Worm (Caenorhabditis elegans): ENCODE measurements around the gene T14G8.6.

The T14G8.6 gene

ce11 chrX:12873688-12874364 is 11.2 kb upstream of the T14G8.6 start (continued):
- no peak for TF ChIP-seq lin-15B (tag; optimal IDR thresholded peaks at IDR 0.05)
- no peak for TF ChIP-seq jun-1 (tag; optimal IDR thresholded peaks at IDR 0.05)
- no peak for TF ChIP-seq C16A3.4 (tag; optimal IDR thresholded peaks at IDR 0.05)
- no peak for TF ChIP-seq tlp-1 (tag; optimal IDR thresholded peaks at IDR 0.05)
- no peak for TF ChIP-seq nhr-90 (tag; optimal IDR thresholded peaks at IDR 0.05; ENCODE audit: poor library complexity)
- TF ChIP-seq rnt-1 (tag; optimal IDR thresholded peaks at IDR 0.05) = peak; percentile 87
- TF ChIP-seq alr-1 (tag; optimal IDR thresholded peaks at IDR 0.05; ENCODE audit: borderline replicate concordance) = no peak
- TF ChIP-seq nhr-20 (tag; optimal IDR thresholded peaks at IDR 0.05) = peak; percentile 58
- no peak for TF ChIP-seq ztf-11 (tag; optimal IDR thresholded peaks at IDR 0.05)
- TF ChIP-seq efl-3 (GFP tag; optimal IDR thresholded peaks at IDR 0.05) = no peak
- TF ChIP-seq fkh-4 (tag; optimal IDR thresholded peaks at IDR 0.05; ENCODE audit: borderline replicate concordance) = no peak
- TF ChIP-seq nhr-28 (tag; optimal IDR thresholded peaks at IDR 0.05) = no peak
- peak in 1 of 2 experiments; percentile 2 for TF ChIP-seq efl-1 (optimal IDR thresholded peaks at IDR 0.05)
- no peak for TF ChIP-seq efl-1 (GFP tag; optimal IDR thresholded peaks at IDR 0.05 in 1 of 2)
- peak; percentile 46 for TF ChIP-seq nhr-11 (tag; optimal IDR thresholded peaks at IDR 0.05)
- peak; percentile 28 for TF ChIP-seq nhr-47 (tag; optimal IDR thresholded peaks at IDR 0.05)
- no peak for TF ChIP-seq fos-1 (tag; optimal IDR thresholded peaks at IDR 0.05)
- TF ChIP-seq unc-86 (tag; optimal IDR thresholded peaks at IDR 0.05) = no peak
- TF ChIP-seq unc-130 (tag; optimal IDR thresholded peaks at IDR 0.05) = no peak
- TF ChIP-seq lin-39 (tag; optimal IDR thresholded peaks at IDR 0.05) = peak; percentile 44
- no peak for TF ChIP-seq zip-4 (GFP tag; optimal IDR thresholded peaks at IDR 0.05)
- no peak for TF ChIP-seq unc-30 (tag; optimal IDR thresholded peaks at IDR 0.05)
- peak; percentile 61 for TF ChIP-seq ztf-4 (tag; optimal IDR thresholded peaks at IDR 0.05)
- TF ChIP-seq ceh-82 (tag; optimal IDR thresholded peaks at IDR 0.05) = peak in 1 of 3 experiments; percentile 22
- TF ChIP-seq ceh-8 (GFP tag; optimal IDR thresholded peaks at IDR 0.05) = no peak
- peak; percentile 76 for TF ChIP-seq nhr-19 (GFP tag; conservative IDR thresholded peaks at IDR 0.05)
- no peak for TF ChIP-seq dpl-1 (GFP tag; optimal IDR thresholded peaks at IDR 0.05)
- TF ChIP-seq zag-1 (tag; optimal IDR thresholded peaks at IDR 0.05) = no peak
- no peak for TF ChIP-seq mdl-1 (tag; optimal IDR thresholded peaks at IDR 0.05)
- no peak for TF ChIP-seq blmp-1 (tag; optimal IDR thresholded peaks at IDR 0.05)
- no peak for TF ChIP-seq grh-1 (GFP tag; IDR thresholded peaks at IDR 0.05)
- TF ChIP-seq dsc-1 (tag; optimal IDR thresholded peaks at IDR 0.05) = peak; percentile 12

ce11 chrX:12872022-12872888 is 9.6 kb upstream of the T14G8.6 start:
- TF ChIP-seq unc-98 (GFP tag; IDR thresholded peaks at IDR 0.05) (no peak), nhr-76 (tag; optimal IDR thresholded peaks at IDR 0.05) (no peak), tlp-1 (tag; optimal IDR thresholded peaks at IDR 0.05) (no peak), mdl-1 (tag; optimal IDR thresholded peaks at IDR 0.05) (peak; percentile 87 to 100), skn-1 (tag; optimal IDR thresholded peaks at IDR 0.05) (peak; percentile 63), ceh-8 (GFP tag; optimal IDR thresholded peaks at IDR 0.05) (no peak), dsc-1 (tag; optimal IDR thresholded peaks at IDR 0.05) (no peak), dpl-1 (GFP tag; optimal IDR thresholded peaks at IDR 0.05) (peak in 2 of 3 experiments; percentile 9 to 44), mab-9 (GFP tag; IDR thresholded peaks at IDR 0.05) (no peak), ama-1 (optimal IDR thresholded peaks at IDR 0.05) (no peak), egl-13 (tag; optimal IDR thresholded peaks at IDR 0.05) (peak; percentile 66), zip-4 (GFP tag; optimal IDR thresholded peaks at IDR 0.05) (peak; percentile 34), sox-4 (tag; optimal IDR thresholded peaks at IDR 0.05) (no peak), lsy-2 (tag; optimal IDR thresholded peaks at IDR 0.05) (peak; percentile 69 to 80), xbp-1 (tag; optimal IDR thresholded peaks at IDR 0.05) (peak; percentile 77), irx-1 (tag; optimal IDR thresholded peaks at IDR 0.05) (peak; percentile 18), nhr-77 (tag; optimal IDR thresholded peaks at IDR 0.05) (peak; percentile 74), C34B4.2 (tag; optimal IDR thresholded peaks at IDR 0.05) (no peak), unc-86 (tag; optimal IDR thresholded peaks at IDR 0.05) (no peak), lin-39 (tag; optimal IDR thresholded peaks at IDR 0.05) (peak; percentile 70), grh-1 (GFP tag; IDR thresholded peaks at IDR 0.05) (peak; percentile 70), lin-14 (GFP tag; optimal IDR thresholded peaks at IDR 0.05) (peak; percentile 96), fkh-8 (tag; optimal IDR thresholded peaks at IDR 0.05) (no peak), ztf-4 (tag; optimal IDR thresholded peaks at IDR 0.05) (peak; percentile 86), pag-3 (tag; optimal IDR thresholded peaks at IDR 0.05; ENCODE audit: borderline replicate concordance, insufficient read depth) (peak; percentile 21), ceh-90 (tag; optimal IDR thresholded peaks at IDR 0.05) (no peak), ets-5 (GFP tag; IDR thresholded peaks at IDR 0.05) (no peak)

All from whole organism, L1 larva.